Fruit fly (Drosophila melanogaster) whole organism, pupa: ENCODE measurements around the gene CG42327.

Experiments used
- CG10348 ChIP-seq: fragments of 200-800 bp; sonication (Bioruptor generic); IDR thresholded peaks from 2 replicates; pipeline ENCODE4 v1.3.6; 2022; ENCODE audit warnings: missing biosample characterization, missing genetic modification characterization
- CG12605 ChIP-seq: fragments of 200-800 bp; sonication (Bioruptor generic); IDR thresholded peaks from 2 replicates; pipeline ENCODE4 v1.3.6; 2022; ENCODE audit warnings: missing biosample characterization, missing genetic modification characterization
- CG13204 ChIP-seq: fragments of 200-800 bp; sonication (Bioruptor generic); optimal IDR thresholded peaks from 2 replicates; lab custom pipeline; 2018; ENCODE audit warnings: missing biosample characterization, mild to moderate bottlenecking, missing genetic modification characterization, moderate library complexity
- CG14655 ChIP-seq: fragments of 200-800 bp; sonication (Bioruptor generic); optimal IDR thresholded peaks from 3 replicates; lab custom pipeline; 2017; ENCODE audit warnings: mild to moderate bottlenecking, missing biosample characterization, missing genetic modification reagents, missing genetic modification characterization
- CG15710 ChIP-seq: fragments of 200-800 bp; sonication (Bioruptor generic); optimal IDR thresholded peaks from 2 replicates; lab custom pipeline; 2018; ENCODE audit warnings: missing biosample characterization, mild to moderate bottlenecking, missing genetic modification characterization, moderate library complexity
- CG17806 ChIP-seq: fragments of 200-800 bp; sonication (Bioruptor generic); optimal IDR thresholded peaks from 2 replicates; lab custom pipeline; 2018; ENCODE audit warnings: missing biosample characterization, mild to moderate bottlenecking, missing genetic modification characterization, moderate library complexity
- CG32121 ChIP-seq: fragments of 200-800 bp; sonication (Bioruptor generic); IDR thresholded peaks from 2 replicates; pipeline ENCODE4 v1.3.6; 2022; ENCODE audit warnings: missing biosample characterization, missing genetic modification characterization
- CG34367 ChIP-seq: fragments of 200-800 bp; sonication (Bioruptor generic); optimal IDR thresholded peaks from 2 replicates; lab custom pipeline; 2018; ENCODE audit warnings: missing biosample characterization, mild to moderate bottlenecking, missing genetic modification characterization
- CG4496 ChIP-seq: fragments of 200-800 bp; sonication (Bioruptor generic); IDR thresholded peaks from 3 replicates; pipeline ENCODE4 v1.3.6; 2022; ENCODE audit warnings: missing biosample characterization, missing genetic modification characterization
- CG8159 ChIP-seq: fragments of 200-800 bp; sonication (Bioruptor generic); optimal IDR thresholded peaks from 3 replicates; lab custom pipeline; 2018; ENCODE audit warnings: missing biosample characterization, mild to moderate bottlenecking, missing genetic modification characterization, moderate library complexity
- CG8301 ChIP-seq: fragments of 200-800 bp; sonication (Bioruptor generic); optimal IDR thresholded peaks from 2 replicates; lab custom pipeline; 2018; ENCODE audit warnings: missing biosample characterization, mild to moderate bottlenecking, missing genetic modification characterization
- CG9948 ChIP-seq: fragments of 200-800 bp; sonication (Bioruptor generic); optimal IDR thresholded peaks from 2 replicates; lab custom pipeline; 2018; ENCODE audit warnings: missing biosample characterization, mild to moderate bottlenecking, missing genetic modification characterization, moderate library complexity
- D1 ChIP-seq: fragments of 200-800 bp; sonication (Bioruptor generic); optimal IDR thresholded peaks from 2 replicates; lab custom pipeline; 2018; ENCODE audit warnings: missing biosample characterization, mild to moderate bottlenecking, missing genetic modification characterization, moderate library complexity
- EcR ChIP-seq: fragments of 200-800 bp; sonication (Bioruptor generic); optimal IDR thresholded peaks from 3 replicates; lab custom pipeline; 2019; ENCODE audit warnings: missing biosample characterization, missing genetic modification characterization, mild to moderate bottlenecking, moderate library complexity, missing genetic modification reagents
- Ets98B ChIP-seq: fragments of 200-800 bp; sonication (Bioruptor generic); IDR thresholded peaks from 2 replicates; pipeline ENCODE4 v1.3.6; 2022; ENCODE audit warnings: missing biosample characterization, missing genetic modification characterization
- Pif1A ChIP-seq: fragments of 200-800 bp; sonication (Bioruptor generic); optimal IDR thresholded peaks from 3 replicates; lab custom pipeline; 2016; ENCODE audit warnings: missing biosample characterization, missing genetic modification characterization
- Pif1B ChIP-seq: fragments of 200-800 bp; sonication (Bioruptor generic); optimal IDR thresholded peaks from 3 replicates; lab custom pipeline; 2016; ENCODE audit warnings: missing biosample characterization, missing genetic modification characterization
- Snoo ChIP-seq: fragments of 200-800 bp; sonication (Bioruptor generic); optimal IDR thresholded peaks from 3 replicates; lab custom pipeline; 2017; ENCODE audit warnings: missing biosample characterization, mild to moderate bottlenecking, missing genetic modification characterization, inconsistent platforms
- fd96Ca ChIP-seq: fragments of 200-800 bp; sonication (Bioruptor generic); IDR thresholded peaks from 3 replicates; pipeline ENCODE4 v1.3.6; 2022; ENCODE audit warnings: missing biosample characterization, missing genetic modification characterization
- gl ChIP-seq: fragments of 200-800 bp; sonication (Bioruptor generic); optimal IDR thresholded peaks from 2 replicates; lab custom pipeline; 2018; ENCODE audit warnings: missing biosample characterization, mild to moderate bottlenecking, missing genetic modification characterization
- rn ChIP-seq: fragments of 200-800 bp; sonication (Bioruptor generic); IDR thresholded peaks from 2 replicates; pipeline ENCODE4 v1.3.6; 2022; ENCODE audit warnings: missing biosample characterization, missing genetic modification characterization

Gene CG42327

DNA sequence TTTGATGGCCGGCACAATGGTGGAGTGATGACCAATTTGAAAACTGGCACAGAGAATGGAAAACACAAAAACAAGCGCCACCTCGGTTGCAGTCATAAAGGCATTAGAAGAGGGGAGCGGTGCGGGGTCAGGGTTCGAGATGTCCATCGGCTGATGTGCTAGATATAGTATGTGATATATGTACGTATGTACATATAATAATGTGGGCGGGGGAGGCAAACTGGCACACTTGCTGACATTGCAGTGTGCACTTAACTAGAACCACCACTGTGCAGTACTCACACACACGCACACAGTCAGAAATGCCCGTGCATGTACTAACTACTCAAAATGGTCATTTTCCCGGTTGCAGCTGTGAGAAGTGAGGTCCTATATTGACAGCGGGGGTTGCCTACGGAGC is 37.1 kb upstream of the CG42327 start:
- no peak for TF ChIP-seq EcR (GFP tag; lab: Kevin White, UChicago)
- TF ChIP-seq CG8301 (tag; lab: Kevin White, UChicago): no peak
- TF ChIP-seq CG12605 (GFP tag; lab: Robert Waterston, UW): no peak
- TF ChIP-seq CG8159 (tag; lab: Kevin White, UChicago): no peak
- no peak for TF ChIP-seq Pif1A (GFP tag; lab: Kevin White, UChicago)
- 0 out of 2 replicates have a peak, but pooled peaks have one; percentile 22 for TF ChIP-seq CG32121 (GFP tag; lab: Robert Waterston, UW)
- 0 out of 3 replicates have a peak, but pooled peaks have one; percentile 14 for TF ChIP-seq CG4496 (GFP tag; lab: Robert Waterston, UW)
- TF ChIP-seq rn (GFP tag; lab: Robert Waterston, UW): no peak
- TF ChIP-seq CG13204 (GFP tag; lab: Kevin White, UChicago): no peak
- no peak for TF ChIP-seq CG10348 (GFP tag; lab: Robert Waterston, UW)

DNA sequence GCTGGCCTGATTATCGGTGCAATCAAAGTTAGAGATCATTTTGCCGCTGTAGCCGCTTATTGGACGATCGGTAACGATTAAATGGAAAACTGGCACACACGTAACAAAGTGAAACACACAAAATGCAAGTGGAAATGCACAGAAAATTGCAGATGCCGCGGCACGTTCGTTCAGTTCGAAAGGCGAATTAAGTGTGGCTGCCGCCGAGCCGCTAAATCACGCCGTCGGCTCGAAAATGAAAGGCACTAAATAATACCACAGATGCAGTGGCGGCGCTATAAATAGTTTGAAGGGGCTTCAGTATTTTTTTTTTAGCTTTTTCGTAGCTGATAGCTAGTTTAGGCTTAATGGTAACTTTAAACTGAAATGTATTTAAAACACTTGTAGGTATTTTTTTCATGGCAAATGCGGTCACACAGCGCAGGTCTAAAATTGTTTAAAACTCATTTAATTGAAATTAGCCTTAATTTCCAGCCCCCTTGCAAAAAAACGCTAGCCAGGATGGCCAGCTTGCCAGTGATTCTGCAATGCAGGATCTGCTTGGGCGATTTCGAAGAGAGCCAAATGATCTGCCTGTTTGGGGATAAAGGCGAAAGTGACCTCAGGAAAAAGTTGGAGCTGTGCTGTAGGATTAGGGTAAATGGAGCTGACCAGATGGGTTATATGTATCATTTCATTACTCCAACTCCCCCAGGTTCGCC is 36.1 kb upstream of the CG42327 start, which contains the start of the genes Jupiter and CG14710:
TSS of gene Jupiter (minus strand) at position 198 of the 701 bp plus-strand sequence.
TSS of gene CG14710 (plus strand) at position 382 of the 701 bp plus-strand sequence.
- no peak for TF ChIP-seq CG12605 (GFP tag; lab: Robert Waterston, UW)
- no peak for TF ChIP-seq CG13204 (GFP tag; lab: Kevin White, UChicago)
- no peak for TF ChIP-seq CG10348 (GFP tag; lab: Robert Waterston, UW)
- peak; percentile 31 for TF ChIP-seq gl (tag; lab: Kevin White, UChicago)
- TF ChIP-seq EcR (GFP tag; lab: Kevin White, UChicago): peak; percentile 42
- TF ChIP-seq CG9948 (tag; lab: Kevin White, UChicago): no peak
- peak; percentile 41 for TF ChIP-seq CG8159 (tag; lab: Kevin White, UChicago)
- peak; percentile 39 for TF ChIP-seq CG17806 (tag; lab: Kevin White, UChicago)
- peak; percentile 37 for TF ChIP-seq Snoo (tag; lab: Kevin White, UChicago)
- TF ChIP-seq Pif1B (GFP tag; lab: Kevin White, UChicago): no peak
- TF ChIP-seq Ets98B: peak; percentile 61; the same call in 1 of the 2 replicates
- peak; percentile 35 for TF ChIP-seq CG15710 (tag; lab: Kevin White, UChicago)
- no peak for TF ChIP-seq CG8301 (tag; lab: Kevin White, UChicago)
- no peak for TF ChIP-seq CG34367
- TF ChIP-seq CG4496 (GFP tag; lab: Robert Waterston, UW): peak; percentile 58
- no peak for TF ChIP-seq CG14655 (GFP tag; lab: Kevin White, UChicago)
- peak; percentile 51; the same call in 2 of the 3 replicates for TF ChIP-seq fd96Ca (GFP tag; lab: Robert Waterston, UW)
- peak; percentile 57; the same call in 1 of the 2 replicates for TF ChIP-seq CG32121 (GFP tag; lab: Robert Waterston, UW)
- no peak for TF ChIP-seq D1 (tag; lab: Kevin White, UChicago)
- TF ChIP-seq rn (GFP tag; lab: Robert Waterston, UW): peak; percentile 44; the same call in 1 of the 2 replicates
- TF ChIP-seq Pif1A (GFP tag; lab: Kevin White, UChicago): no peak

dm6 chr3R:11623025-11623424 is 32.9 kb upstream of the CG42327 start, which contains the start of gene CG14711:
TSS of gene CG14711 (plus strand) at chr3R:11623339.
- TF ChIP-seq CG13204 (GFP tag; lab: Kevin White, UChicago): no peak
- TF ChIP-seq Snoo (tag; lab: Kevin White, UChicago): peak; percentile 70
- TF ChIP-seq CG4496 (GFP tag; lab: Robert Waterston, UW): peak; percentile 79; the same call in 2 of the 3 replicates
- TF ChIP-seq CG15710 (tag; lab: Kevin White, UChicago): peak; percentile 75
- peak; percentile 70 for TF ChIP-seq CG17806 (tag; lab: Kevin White, UChicago)
- TF ChIP-seq CG14655 (GFP tag; lab: Kevin White, UChicago): no peak
- no peak for TF ChIP-seq fd96Ca (GFP tag; lab: Robert Waterston, UW)
- TF ChIP-seq CG8159 (tag; lab: Kevin White, UChicago): no peak
- TF ChIP-seq D1 (tag; lab: Kevin White, UChicago): no peak
- TF ChIP-seq Ets98B: peak; percentile 77
- TF ChIP-seq CG8301 (tag; lab: Kevin White, UChicago): no peak
- TF ChIP-seq gl (tag; lab: Kevin White, UChicago): peak; percentile 31
- no peak for TF ChIP-seq EcR (GFP tag; lab: Kevin White, UChicago)
- TF ChIP-seq rn (GFP tag; lab: Robert Waterston, UW): peak; percentile 36
- TF ChIP-seq CG32121 (GFP tag; lab: Robert Waterston, UW): peak; percentile 78
- TF ChIP-seq Pif1A (GFP tag; lab: Kevin White, UChicago): no peak
- peak; percentile 61 for TF ChIP-seq CG34367
- TF ChIP-seq CG9948 (tag; lab: Kevin White, UChicago): peak; percentile 58
- TF ChIP-seq Pif1B (GFP tag; lab: Kevin White, UChicago): no peak
- no peak for TF ChIP-seq CG10348 (GFP tag; lab: Robert Waterston, UW)
- no peak for TF ChIP-seq CG12605 (GFP tag; lab: Robert Waterston, UW)

DNA sequence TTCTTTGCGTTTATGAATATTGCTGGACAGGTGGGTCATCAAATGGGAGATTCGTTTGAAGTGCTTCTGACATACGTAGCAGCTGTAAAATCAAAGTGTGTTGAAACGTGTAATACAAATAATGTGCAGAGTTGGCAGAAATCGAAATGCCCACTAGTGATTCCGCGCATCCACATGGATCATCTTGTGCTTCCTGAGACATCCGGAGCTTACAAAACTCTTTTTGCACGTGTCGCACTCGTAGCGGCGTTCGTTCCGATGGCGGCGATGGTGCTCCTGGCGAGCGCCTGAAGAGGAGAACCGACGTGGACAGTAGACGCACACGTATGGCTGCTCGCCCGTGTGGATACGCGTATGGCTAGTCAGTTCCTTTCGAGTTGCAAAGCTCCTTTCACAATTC is 30.4 kb upstream of the CG42327 start, which contains the start of gene Zaf1:
TSS of gene Zaf1 (minus strand) at position 101 of the 400 bp plus-strand sequence.
- TF ChIP-seq fd96Ca (GFP tag; lab: Robert Waterston, UW): no peak
- no peak for TF ChIP-seq CG32121 (GFP tag; lab: Robert Waterston, UW)
- no peak for TF ChIP-seq CG8301 (tag; lab: Kevin White, UChicago)
- TF ChIP-seq Pif1A (GFP tag; lab: Kevin White, UChicago): no peak

DNA sequence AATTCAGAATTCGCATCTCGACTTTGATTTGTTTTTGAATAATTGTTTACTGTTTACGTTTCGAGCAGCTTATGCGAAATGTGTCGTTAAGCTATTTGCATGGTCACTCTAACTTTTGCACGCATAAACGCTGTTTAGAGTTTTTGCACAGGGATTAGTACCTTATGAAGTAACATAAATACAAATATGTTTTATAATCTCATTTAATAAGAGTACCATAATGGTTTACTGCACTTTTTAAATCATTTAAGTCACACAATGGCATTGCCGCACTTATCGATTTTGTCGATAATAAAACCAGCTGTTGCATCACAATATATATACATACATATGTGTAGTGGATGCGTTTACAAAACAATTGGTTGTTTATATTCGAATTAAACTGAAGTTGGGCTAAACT is 29.4 kb upstream of the CG42327 start, which contains the start of the genes CG6813 and CG18764:
TSS of gene CG6813 (minus strand) at position 68 of the 400 bp plus-strand sequence.
TSS of gene CG18764 (plus strand) at position 319 of the 400 bp plus-strand sequence.
- no peak for TF ChIP-seq D1 (tag; lab: Kevin White, UChicago)
- TF ChIP-seq rn (GFP tag; lab: Robert Waterston, UW): no peak
- TF ChIP-seq CG17806 (tag; lab: Kevin White, UChicago): no peak
- no peak for TF ChIP-seq CG34367
- no peak for TF ChIP-seq fd96Ca (GFP tag; lab: Robert Waterston, UW)
- no peak for TF ChIP-seq CG15710 (tag; lab: Kevin White, UChicago)
- no peak for TF ChIP-seq CG14655 (GFP tag; lab: Kevin White, UChicago)
- no peak for TF ChIP-seq CG10348 (GFP tag; lab: Robert Waterston, UW)
- no peak for TF ChIP-seq CG4496 (GFP tag; lab: Robert Waterston, UW)
- TF ChIP-seq CG8301 (tag; lab: Kevin White, UChicago): no peak
- no peak for TF ChIP-seq CG12605 (GFP tag; lab: Robert Waterston, UW)
